Worm (Caenorhabditis elegans) whole organism, early embryonic: ENCODE data around the gene C16C10.13.

Experiments used
- B0310.2 ChIP-seq: sonication (generic microtip); optimal IDR thresholded peaks from 2 replicates; lab custom pipeline; 2016; ENCODE audit warnings: mild to moderate bottlenecking, missing genetic modification characterization, missing compliant biosample characterization
- F13C5.2 ChIP-seq: sonication (generic microtip); optimal IDR thresholded peaks from 2 replicates; lab custom pipeline; 2017; ENCODE audit warnings: mild to moderate bottlenecking, missing genetic modification characterization, inconsistent platforms, missing compliant biosample characterization
- aly-1 ChIP-seq: sonication (generic microtip); optimal IDR thresholded peaks from 2 replicates; lab custom pipeline; 2016; ENCODE audit warnings: missing genetic modification characterization, missing compliant biosample characterization
- ama-1 ChIP-seq: fragments of 150-350 bp; optimal IDR thresholded peaks from 2 replicates; lab custom pipeline; 2014
- ceh-36 ChIP-seq: sonication (generic microtip); optimal IDR thresholded peaks from 2 replicates; lab custom pipeline; 2016; ENCODE audit warnings: missing genetic modification characterization, inconsistent platforms, missing compliant biosample characterization
- flt-1 ChIP-seq: fragments of 200-800 bp; sonication (Bioruptor generic); IDR thresholded peaks from 2 replicates; pipeline ENCODE4 v1.3.6; 2022; ENCODE audit warnings: missing genetic modification characterization, missing compliant biosample characterization
- hmg-4 ChIP-seq: fragments of 200-800 bp; sonication (Bioruptor generic); optimal IDR thresholded peaks from 2 replicates; lab custom pipeline; 2018; ENCODE audit warnings: mild to moderate bottlenecking, missing genetic modification characterization, missing compliant biosample characterization
- hnd-1 ChIP-seq: sonication (generic microtip); optimal IDR thresholded peaks from 2 replicates; lab custom pipeline; 2016; ENCODE audit warnings: missing genetic modification characterization, missing compliant biosample characterization
- pes-1 ChIP-seq: fragments of 200-800 bp; sonication (Bioruptor generic); IDR thresholded peaks from 2 replicates; pipeline ENCODE4 v1.3.6; 2022; ENCODE audit warnings: missing genetic modification reagents, missing genetic modification characterization, missing compliant biosample characterization
- scrt-1 ChIP-seq: fragments of 200-800 bp; sonication (Bioruptor generic); IDR thresholded peaks from 2 replicates; pipeline ENCODE4 v1.3.6; 2022; ENCODE audit warnings: missing genetic modification characterization, missing compliant biosample characterization
- sea-1 ChIP-seq: fragments of 200-800 bp; sonication (Bioruptor generic); conservative IDR thresholded peaks from 2 replicates; pipeline ENCODE4 v1.3.6; 2022; ENCODE audit warnings: missing genetic modification characterization, missing compliant biosample characterization
- tbx-11 ChIP-seq: fragments of 200-800 bp; sonication (Bioruptor generic); IDR thresholded peaks from 2 replicates; pipeline ENCODE4 v1.3.6; 2022; ENCODE audit warnings: missing genetic modification characterization, missing compliant biosample characterization
- tra-4 ChIP-seq: sonication (generic microtip); optimal IDR thresholded peaks from 2 replicates; lab custom pipeline; 2017; ENCODE audit warnings: missing genetic modification characterization, missing compliant biosample characterization

DNA sequence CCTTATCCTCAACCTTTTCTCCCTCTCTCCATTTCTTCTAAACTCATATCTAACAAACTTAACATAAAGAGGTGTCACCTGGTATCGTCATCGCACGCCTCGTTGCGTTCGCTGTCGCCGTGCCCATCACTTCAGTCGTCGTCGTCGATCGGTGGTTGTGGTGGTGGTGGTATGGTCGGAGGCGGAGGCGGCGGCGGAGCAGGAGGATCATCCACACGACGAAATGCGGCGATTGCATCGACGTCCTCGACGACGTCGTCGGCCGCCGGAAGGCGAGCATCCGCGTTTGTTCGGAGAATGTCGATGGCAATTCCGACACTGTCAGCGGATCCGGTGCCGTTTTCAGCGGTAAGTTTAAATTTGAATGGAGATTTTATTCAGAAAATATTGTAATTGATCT is 42.2 kb upstream of the C16C10.13 start:
- TF ChIP-seq flt-1 (GFP tag; lab: Robert Waterston, UW): no peak
- TF ChIP-seq ama-1 (lab: Kevin White, UChicago): no peak
- TF ChIP-seq hnd-1 (tag; lab: Kevin White, UChicago): no peak
- TF ChIP-seq hmg-4 (GFP tag; lab: Kevin White, UChicago): no peak
- no peak for TF ChIP-seq pes-1 (GFP tag; lab: Robert Waterston, UW)
- TF ChIP-seq sea-1: no peak
- no peak for TF ChIP-seq B0310.2 (tag; lab: Kevin White, UChicago)
- TF ChIP-seq tbx-11 (GFP tag; lab: Robert Waterston, UW): no peak
- no peak for TF ChIP-seq tra-4 (tag; lab: Kevin White, UChicago)
- no peak for TF ChIP-seq F13C5.2 (tag; lab: Kevin White, UChicago)
- TF ChIP-seq scrt-1: no peak
- no peak for TF ChIP-seq ceh-36 (tag; lab: Kevin White, UChicago)
- no peak for TF ChIP-seq aly-1 (tag; lab: Kevin White, UChicago)
